Fruit fly (Drosophila melanogaster): ENCODE results near the gene Myc.
A peak's percentile ranks its signal among the peaks of the same experiment; 100 is the strongest.

The Myc gene

dm6 chrX:3381667-3382066, 8.7 kb downstream of the Myc start (continued):
- peak; percentile 84 for TF ChIP-seq lbe (GFP tag; optimal IDR thresholded peaks at IDR 0.05)
- peak; percentile 26 for TF ChIP-seq Deaf1 (tag; optimal IDR thresholded peaks at IDR 0.05)
- peak; percentile 84 for TF ChIP-seq row (GFP tag; IDR thresholded peaks at IDR 0.05)
- peak; percentile 41 for TF ChIP-seq tio (GFP tag; optimal IDR thresholded peaks at IDR 0.05)
- TF ChIP-seq D19A (tag; optimal IDR thresholded peaks at IDR 0.05) = peak; percentile 71
- TF ChIP-seq Rx (GFP tag; IDR thresholded peaks at IDR 0.05) = no peak
- no peak; the same call in 2 of the 3 replicates for TF ChIP-seq CG6175 (GFP tag; IDR thresholded peaks at IDR 0.05)
- no peak for TF ChIP-seq CG11085 (GFP tag; IDR thresholded peaks at IDR 0.05)
- no peak for TF ChIP-seq dan (GFP tag; IDR thresholded peaks at IDR 0.05)
- peak; percentile 56; the same call in 1 of the 2 replicates for TF ChIP-seq CG1024 (GFP tag; IDR thresholded peaks at IDR 0.05)
- peak; percentile 65 for TF ChIP-seq peb (GFP tag; IDR thresholded peaks at IDR 0.05)
- TF ChIP-seq CG16779 (GFP tag; IDR thresholded peaks at IDR 0.05) = no peak
- no peak for TF ChIP-seq Jarid2 (GFP tag; optimal IDR thresholded peaks at IDR 0.05)
- TF ChIP-seq CG9932 (GFP tag; IDR thresholded peaks at IDR 0.05) = peak; percentile 67
- TF ChIP-seq Poxn (GFP tag; IDR thresholded peaks at IDR 0.05) = no peak
- peak; percentile 75 for TF ChIP-seq CG32532 (GFP tag; IDR thresholded peaks at IDR 0.05)
- no peak for TF ChIP-seq Kr (GFP tag; optimal IDR thresholded peaks at IDR 0.05)
- TF ChIP-seq hkb (optimal IDR thresholded peaks at IDR 0.05) = no peak
- TF ChIP-seq hkb (GFP tag; IDR thresholded peaks at IDR 0.05) = peak; percentile 87
- TF ChIP-seq CG8478 (optimal IDR thresholded peaks at IDR 0.05) = no peak
- no peak; the same call in 1 of the 2 replicates for TF ChIP-seq CG4360 (GFP tag; IDR thresholded peaks at IDR 0.05)
- no peak for TF ChIP-seq CG15479 (GFP tag; optimal IDR thresholded peaks at IDR 0.05)
- TF ChIP-seq Pdp1 (GFP tag; optimal IDR thresholded peaks at IDR 0.05) = peak; percentile 72 to 80
- 0 out of 3 replicates have a peak, but pooled peaks have one; percentile 66 for TF ChIP-seq CG3726 (GFP tag; IDR thresholded peaks at IDR 0.05)
- TF ChIP-seq Hey (tag; optimal IDR thresholded peaks at IDR 0.05) = no peak
- peak; percentile 68 for TF ChIP-seq Meics (GFP tag; optimal IDR thresholded peaks at IDR 0.05)
- no peak for TF ChIP-seq CG15073 (GFP tag; optimal IDR thresholded peaks at IDR 0.05)
- peak in 1 of 2 experiments; percentile 9 for TF ChIP-seq crp (GFP tag; optimal IDR thresholded peaks at IDR 0.05)
- TF ChIP-seq CG30403 (GFP tag; optimal IDR thresholded peaks at IDR 0.05) = peak; percentile 66
- no peak for TF ChIP-seq Dfd (GFP tag; optimal IDR thresholded peaks at IDR 0.05)
- TF ChIP-seq fd3F (GFP tag; optimal IDR thresholded peaks at IDR 0.05) = peak; percentile 53
- TF ChIP-seq CG31365 (tag; optimal IDR thresholded peaks at IDR 0.05) = peak; percentile 8
- peak; percentile 66 for TF ChIP-seq Ssrp (tag; optimal IDR thresholded peaks at IDR 0.05)
- no peak; the same call in 1 of the 3 replicates for TF ChIP-seq H15 (GFP tag; IDR thresholded peaks at IDR 0.05)
- peak; percentile 28 for TF ChIP-seq BtbVII (GFP tag; optimal IDR thresholded peaks at IDR 0.05)
- no peak for TF ChIP-seq sna (GFP tag; IDR thresholded peaks at IDR 0.05; ENCODE audit: partially characterized antibody)
- TF ChIP-seq HmgZ (tag; optimal IDR thresholded peaks at IDR 0.05) = peak; percentile 37
- TF ChIP-seq CG8944 (GFP tag; optimal IDR thresholded peaks at IDR 0.05) = peak; percentile 73
- peak; percentile 90 for TF ChIP-seq vvl (GFP tag; IDR thresholded peaks at IDR 0.05)
- TF ChIP-seq MTF-1 (GFP tag; optimal IDR thresholded peaks at IDR 0.05; ENCODE audit: borderline replicate concordance) = peak; percentile 37
- TF ChIP-seq CG2712 (tag; optimal IDR thresholded peaks at IDR 0.05) = peak; percentile 75
- peak; percentile 21 for TF ChIP-seq zen (tag; optimal IDR thresholded peaks at IDR 0.05)
- TF ChIP-seq CG6254 (GFP tag; optimal IDR thresholded peaks at IDR 0.05) = peak; percentile 19
- peak; percentile 76 for TF ChIP-seq Aef1 (GFP tag; IDR thresholded peaks at IDR 0.05)
- peak; percentile 79 for TF ChIP-seq Xrp1 (GFP tag; IDR thresholded peaks at IDR 0.05)
- TF ChIP-seq jigr1 (GFP tag; IDR thresholded peaks at IDR 0.05) = no peak; the same call in 2 of the 3 replicates
- TF ChIP-seq CG17612 (GFP tag; IDR thresholded peaks at IDR 0.05) = no peak; the same call in 1 of the 2 replicates
- peak; percentile 31; the same call in 1 of the 2 replicates for TF ChIP-seq seq (GFP tag; IDR thresholded peaks at IDR 0.05)
- TF ChIP-seq CG13894 (tag; optimal IDR thresholded peaks at IDR 0.05) = no peak
- TF ChIP-seq CG17361 (GFP tag; IDR thresholded peaks at IDR 0.05) = peak; percentile 69
- TF ChIP-seq Antp (GFP tag; optimal IDR thresholded peaks at IDR 0.05) = peak; percentile 87
- peak; percentile 64 for TF ChIP-seq org-1 (GFP tag; optimal IDR thresholded peaks at IDR 0.05)
